Worm (Caenorhabditis elegans): ENCODE measurements around the gene Y48B6A.13.

Gene Y48B6A.13

ce11 chrII:14250147-14250965 lies 24.3 kb upstream of the Y48B6A.13 start, which contains the start of gene hmg-1.1 (continued):
- no peak for TF ChIP-seq ceh-48 (tag; optimal IDR thresholded peaks at IDR 0.05)
- TF ChIP-seq pqm-1 (tag; optimal IDR thresholded peaks at IDR 0.05): no peak
- TF ChIP-seq rnt-1 (tag; optimal IDR thresholded peaks at IDR 0.05): peak; percentile 91
- TF ChIP-seq ceh-45 (GFP tag; IDR thresholded peaks at IDR 0.05): no peak
- TF ChIP-seq sdc-2 (tag; optimal IDR thresholded peaks at IDR 0.05): peak; percentile 47
- peak; percentile 89 for TF ChIP-seq ceh-34 (tag; optimal IDR thresholded peaks at IDR 0.05)
- TF ChIP-seq ztf-16 (tag; optimal IDR thresholded peaks at IDR 0.05): peak; percentile 5
- TF ChIP-seq hlh-8 (tag; optimal IDR thresholded peaks at IDR 0.05): peak; percentile 19
- peak; percentile 82 for TF ChIP-seq ceh-14 (tag; optimal IDR thresholded peaks at IDR 0.05)
- peak; percentile 72 for TF ChIP-seq F13H6.1 (tag; optimal IDR thresholded peaks at IDR 0.05)
- no peak for TF ChIP-seq pax-1 (tag; optimal IDR thresholded peaks at IDR 0.05)
- TF ChIP-seq zip-5 (tag; optimal IDR thresholded peaks at IDR 0.05): no peak
- TF ChIP-seq Y22D7AL.16 (tag; optimal IDR thresholded peaks at IDR 0.05): no peak

DNA sequence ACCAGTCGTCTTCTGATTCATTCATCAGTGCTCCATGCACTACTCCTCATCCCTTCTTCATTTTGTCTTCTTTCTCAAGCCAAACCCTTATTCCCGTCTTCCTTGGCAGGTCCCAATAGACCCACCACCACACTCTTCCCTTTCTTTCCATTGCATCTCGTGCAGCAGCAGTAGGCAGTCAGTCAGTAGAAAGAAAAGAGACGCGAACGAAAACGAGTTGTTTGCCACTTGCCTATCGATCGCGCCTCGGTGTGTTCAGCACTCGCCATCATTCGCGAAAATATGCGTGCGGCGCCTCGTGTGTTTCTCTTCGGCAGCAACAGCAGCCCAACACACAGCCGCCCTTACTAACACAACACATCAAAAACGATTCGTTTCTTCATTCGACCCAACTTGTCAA lies 23.4 kb upstream of the Y48B6A.13 start:
- no peak for TF ChIP-seq ceh-9 (tag; optimal IDR thresholded peaks at IDR 0.05)
- TF ChIP-seq pat-9 (tag; optimal IDR thresholded peaks at IDR 0.05): no peak
- TF ChIP-seq nhr-232 (tag; optimal IDR thresholded peaks at IDR 0.05): no peak
- no peak for TF ChIP-seq rnt-1 (tag; optimal IDR thresholded peaks at IDR 0.05)
- no peak for TF ChIP-seq ceh-24 (tag; optimal IDR thresholded peaks at IDR 0.05)
- TF ChIP-seq K09A11.1 (tag; optimal IDR thresholded peaks at IDR 0.05; ENCODE audit: insufficient read depth): no peak
- no peak for TF ChIP-seq fkh-6 (tag; optimal IDR thresholded peaks at IDR 0.05)
- TF ChIP-seq unc-42 (tag; optimal IDR thresholded peaks at IDR 0.05): peak; percentile 40
- peak; percentile 29 for TF ChIP-seq lin-11 (tag; optimal IDR thresholded peaks at IDR 0.05)
- no peak for TF ChIP-seq elt-4 (tag; optimal IDR thresholded peaks at IDR 0.05)
- peak; percentile 64 for TF ChIP-seq ama-1 (optimal IDR thresholded peaks at IDR 0.05)
- TF ChIP-seq nfya-1 (tag; optimal IDR thresholded peaks at IDR 0.05): peak; percentile 76
- peak; percentile 28 for TF ChIP-seq dmd-4 (tag; optimal IDR thresholded peaks at IDR 0.05; ENCODE audit: borderline replicate concordance)
- peak; percentile 52 for TF ChIP-seq mec-3 (tag; optimal IDR thresholded peaks at IDR 0.05; ENCODE audit: borderline replicate concordance)
- TF ChIP-seq ttx-3 (tag; optimal IDR thresholded peaks at IDR 0.05): no peak
- TF ChIP-seq C38D4.7 (GFP tag; optimal IDR thresholded peaks at IDR 0.05): no peak
- TF ChIP-seq dve-1 (tag; optimal IDR thresholded peaks at IDR 0.05): no peak
- peak; percentile 99 for TF ChIP-seq madf-2 (tag; optimal IDR thresholded peaks at IDR 0.05)
- TF ChIP-seq tbx-2 (tag; optimal IDR thresholded peaks at IDR 0.05): peak; percentile 67
- TF ChIP-seq ceh-6 (GFP tag; optimal IDR thresholded peaks at IDR 0.05): peak; percentile 8
- peak; percentile 62 for TF ChIP-seq ceh-31 (tag; optimal IDR thresholded peaks at IDR 0.05)
- TF ChIP-seq odd-2 (tag; optimal IDR thresholded peaks at IDR 0.05): no peak
- no peak for TF ChIP-seq unc-3 (GFP tag; conservative IDR thresholded peaks at IDR 0.05)
- TF ChIP-seq unc-3 (tag; optimal IDR thresholded peaks at IDR 0.05): no peak
- no peak for TF ChIP-seq F13H6.1 (tag; optimal IDR thresholded peaks at IDR 0.05)
- no peak for TF ChIP-seq ceh-45 (GFP tag; IDR thresholded peaks at IDR 0.05)
- TF ChIP-seq ref-2 (tag; optimal IDR thresholded peaks at IDR 0.05): peak; percentile 14
- peak; percentile 68 for TF ChIP-seq ceh-48 (tag; optimal IDR thresholded peaks at IDR 0.05)
- TF ChIP-seq hlh-8 (tag; optimal IDR thresholded peaks at IDR 0.05): peak; percentile 1
- TF ChIP-seq ceh-19 (GFP tag; optimal IDR thresholded peaks at IDR 0.05): peak; percentile 33
- peak; percentile 30 for TF ChIP-seq sdc-2 (tag; optimal IDR thresholded peaks at IDR 0.05)
- peak; percentile 49 for TF ChIP-seq ceh-34 (tag; optimal IDR thresholded peaks at IDR 0.05)
- peak; percentile 45 for TF ChIP-seq fkh-10 (GFP tag; optimal IDR thresholded peaks at IDR 0.05)
- TF ChIP-seq che-1 (tag; optimal IDR thresholded peaks at IDR 0.05): no peak
- TF ChIP-seq hlh-30 (tag; optimal IDR thresholded peaks at IDR 0.05; ENCODE audit: insufficient read depth): peak; percentile 66
- no peak for TF ChIP-seq nhr-11 (tag; optimal IDR thresholded peaks at IDR 0.05)
- TF ChIP-seq hlh-6 (tag; optimal IDR thresholded peaks at IDR 0.05): peak; percentile 19
- TF ChIP-seq ets-4 (tag; optimal IDR thresholded peaks at IDR 0.05): no peak
- no peak for TF ChIP-seq syd-9 (tag; optimal IDR thresholded peaks at IDR 0.05)
- TF ChIP-seq ceh-30 (tag; optimal IDR thresholded peaks at IDR 0.05): no peak
- no peak for TF ChIP-seq ceh-2 (tag; optimal IDR thresholded peaks at IDR 0.05)

Measured in whole organism, late embryonic.